Fruit fly (Drosophila melanogaster): ENCODE measurements around the gene CG8202.
A peak's percentile ranks its signal among the peaks of the same experiment; 100 is the strongest.

Gene CG8202

dm6 chr3R:8694110-8694826 lies 37.6 kb upstream of the CG8202 start (continued):
- no peak for TF ChIP-seq CG31365 (tag; optimal IDR thresholded peaks at IDR 0.05)
- TF ChIP-seq slbo (GFP tag; IDR thresholded peaks at IDR 0.05): no peak
- TF ChIP-seq Dll (GFP tag; IDR thresholded peaks at IDR 0.05; ENCODE audit: partially characterized antibody): no peak
- no peak for TF ChIP-seq CG10431 (GFP tag; optimal IDR thresholded peaks at IDR 0.05)
- peak; percentile 2 for TF ChIP-seq CG12299 (tag; optimal IDR thresholded peaks at IDR 0.05)
- TF ChIP-seq unpg (GFP tag; optimal IDR thresholded peaks at IDR 0.05): no peak
- TF ChIP-seq Xbp1 (GFP tag; optimal IDR thresholded peaks at IDR 0.05): no peak
- no peak for TF ChIP-seq CTCF (GFP tag; optimal IDR thresholded peaks at IDR 0.05)
- TF ChIP-seq usp (GFP tag; optimal IDR thresholded peaks at IDR 0.05): no peak
- TF ChIP-seq CG42726 (GFP tag; IDR thresholded peaks at IDR 0.05; ENCODE audit: partially characterized antibody): no peak
- TF ChIP-seq CG17186 (GFP tag; optimal IDR thresholded peaks at IDR 0.05): no peak
- peak; percentile 63; the same call in 1 of the 2 replicates for TF ChIP-seq Adf1 (GFP tag; IDR thresholded peaks at IDR 0.05)
- no peak for TF ChIP-seq ap (GFP tag; IDR thresholded peaks at IDR 0.05)
- no peak for TF ChIP-seq CG2875 (GFP tag; optimal IDR thresholded peaks at IDR 0.05)
- TF ChIP-seq CG16815 (GFP tag; optimal IDR thresholded peaks at IDR 0.05): no peak
- no peak for TF ChIP-seq CG14710 (tag; optimal IDR thresholded peaks at IDR 0.05)
- TF ChIP-seq wdn (GFP tag; IDR thresholded peaks at IDR 0.05): peak; percentile 47; the same call in 1 of the 2 replicates
- no peak for TF ChIP-seq BEAF-32 (GFP tag; optimal IDR thresholded peaks at IDR 0.05)
- TF ChIP-seq ATbp (GFP tag; optimal IDR thresholded peaks at IDR 0.05): no peak
- no peak for TF ChIP-seq gce (GFP tag; IDR thresholded peaks at IDR 0.05)
- TF ChIP-seq vvl (GFP tag; IDR thresholded peaks at IDR 0.05): no peak
- TF ChIP-seq ranshi (GFP tag; IDR thresholded peaks at IDR 0.05): no peak
- TF ChIP-seq CG4360 (GFP tag; IDR thresholded peaks at IDR 0.05): no peak
- no peak for TF ChIP-seq CG1024 (GFP tag; IDR thresholded peaks at IDR 0.05)
- no peak for TF ChIP-seq tna (GFP tag; IDR thresholded peaks at IDR 0.05; ENCODE audit: partially characterized antibody)
- TF ChIP-seq Jarid2 (GFP tag; optimal IDR thresholded peaks at IDR 0.05): no peak
- no peak for TF ChIP-seq CG7357 (GFP tag; IDR thresholded peaks at IDR 0.05)
- TF ChIP-seq schlank (tag; optimal IDR thresholded peaks at IDR 0.05): peak; percentile 55
- peak; percentile 29 for TF ChIP-seq CG18619 (GFP tag; optimal IDR thresholded peaks at IDR 0.05)
- no peak for TF ChIP-seq klu (GFP tag; IDR thresholded peaks at IDR 0.05)
- TF ChIP-seq dmrt99B (tag; optimal IDR thresholded peaks at IDR 0.05): no peak
- TF ChIP-seq chn (GFP tag; optimal IDR thresholded peaks at IDR 0.05): no peak
- no peak for TF ChIP-seq CG12942 (GFP tag; optimal IDR thresholded peaks at IDR 0.05)
- TF ChIP-seq CG11696 (GFP tag; IDR thresholded peaks at IDR 0.05): no peak
- no peak for TF ChIP-seq CkIIα-i1 (GFP tag; IDR thresholded peaks at IDR 0.05)
- TF ChIP-seq CG30403 (GFP tag; optimal IDR thresholded peaks at IDR 0.05): no peak
- TF ChIP-seq CG11695 (GFP tag; IDR thresholded peaks at IDR 0.05): no peak
- no peak for TF ChIP-seq shn (GFP tag; optimal IDR thresholded peaks at IDR 0.05)
- no peak for TF ChIP-seq psq (GFP tag; optimal IDR thresholded peaks at IDR 0.05)
- no peak for TF ChIP-seq pros (GFP tag; optimal IDR thresholded peaks at IDR 0.05)
- TF ChIP-seq chm (GFP tag; IDR thresholded peaks at IDR 0.05): peak; percentile 50; the same call in 1 of the 2 replicates
- peak; percentile 30 for TF ChIP-seq Fer2 (tag; optimal IDR thresholded peaks at IDR 0.05)
- TF ChIP-seq CG18476 (GFP tag; optimal IDR thresholded peaks at IDR 0.05): no peak
- no peak for TF ChIP-seq gcm (GFP tag; optimal IDR thresholded peaks at IDR 0.05)
- TF ChIP-seq CG9727 (GFP tag; optimal IDR thresholded peaks at IDR 0.05): peak; percentile 42
- TF ChIP-seq sim (GFP tag; IDR thresholded peaks at IDR 0.05): no peak
- peak; percentile 95 for TF ChIP-seq CG34376 (GFP tag; optimal IDR thresholded peaks at IDR 0.05)
- TF ChIP-seq TFAM (GFP tag; optimal IDR thresholded peaks at IDR 0.05): no peak
- no peak for TF ChIP-seq aop (GFP tag; IDR thresholded peaks at IDR 0.05)
- TF ChIP-seq peb (GFP tag; IDR thresholded peaks at IDR 0.05): no peak
- no peak for TF ChIP-seq CG14860 (GFP tag; IDR thresholded peaks at IDR 0.05; ENCODE audit: partially characterized antibody)

Measured in whole organism, embryonic.